Worm (Caenorhabditis elegans): ENCODE results near the gene ceh-79.
A peak's percentile ranks its signal among the peaks of the same experiment; 100 is the strongest.

Gene ceh-79

DNA sequence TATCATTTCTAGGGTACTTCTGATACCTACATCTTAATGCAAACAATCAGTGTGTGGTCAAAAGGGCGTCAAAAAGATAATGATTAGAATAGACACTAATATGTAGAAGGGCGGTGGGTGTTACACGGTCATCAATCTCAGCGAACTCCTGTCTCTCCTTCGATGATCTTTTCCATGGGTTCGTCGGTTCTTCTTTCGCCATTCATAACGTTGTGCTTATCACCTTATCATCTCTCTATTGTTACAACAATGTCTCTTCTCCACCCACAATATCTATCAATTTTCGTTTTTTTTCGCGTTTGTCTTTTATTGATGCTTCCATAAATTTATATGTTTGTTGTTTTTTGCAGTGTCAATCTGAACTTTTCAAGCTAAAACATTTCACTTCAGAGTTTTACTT is at the start of gene ceh-79:
Gene ceh-79, plus strand, starts transcription at position 391 of the 400 bp plus-strand sequence.
- TF ChIP-seq mxl-3 (GFP tag; optimal IDR thresholded peaks at IDR 0.05) (peak; percentile 1), hlh-30 (tag; optimal IDR thresholded peaks at IDR 0.05; ENCODE audit: insufficient read depth) (peak; percentile 28), dve-1 (tag; optimal IDR thresholded peaks at IDR 0.05; ENCODE audit: insufficient read depth) (peak; percentile 3), hlh-11 (tag; optimal IDR thresholded peaks at IDR 0.05) (peak; percentile 35), egl-43 (GFP tag; IDR thresholded peaks at IDR 0.05) (no peak), nhr-28 (tag; optimal IDR thresholded peaks at IDR 0.05) (peak; percentile 59), nhr-6 (tag; optimal IDR thresholded peaks at IDR 0.05) (no peak), pqm-1 (tag; optimal IDR thresholded peaks at IDR 0.05) (peak; percentile 36)

DNA sequence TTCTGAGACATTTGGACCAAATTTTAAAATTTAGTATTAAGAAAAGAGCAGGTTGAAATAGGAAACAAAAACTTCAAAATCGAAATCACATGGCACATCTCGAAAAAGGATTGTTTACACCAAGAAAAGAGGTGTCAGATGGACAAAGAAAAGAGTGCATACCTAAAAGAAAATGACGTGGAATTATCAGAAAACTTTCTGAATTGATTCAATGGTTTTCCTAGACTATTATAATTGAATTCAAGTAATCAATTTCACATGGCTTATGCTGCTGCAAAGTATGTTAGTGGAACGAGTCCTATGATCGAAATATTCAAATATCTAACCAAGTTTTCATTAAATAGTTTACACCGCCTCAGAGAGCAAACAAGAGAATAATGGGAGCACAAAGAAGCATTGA is 48.8 kb upstream of the ceh-79 start:
- TF ChIP-seq jun-1 (tag; optimal IDR thresholded peaks at IDR 0.05) (no peak), hlh-30 (tag; optimal IDR thresholded peaks at IDR 0.05; ENCODE audit: insufficient read depth) (no peak), ctbp-1 (GFP tag; IDR thresholded peaks at IDR 0.05) (no peak), hmg-1.1 (GFP tag; IDR thresholded peaks at IDR 0.05) (no peak), lin-15B (tag; optimal IDR thresholded peaks at IDR 0.05) (no peak), mxl-2 (GFP tag; conservative IDR thresholded peaks at IDR 0.05) (no peak), arid-1 (GFP tag; conservative IDR thresholded peaks at IDR 0.05) (no peak), ceh-20 (GFP tag; IDR thresholded peaks at IDR 0.05) (no peak), nhr-28 (tag; optimal IDR thresholded peaks at IDR 0.05) (no peak), pqm-1 (tag; optimal IDR thresholded peaks at IDR 0.05) (no peak), duxl-1 (tag; optimal IDR thresholded peaks at IDR 0.05; ENCODE audit: poor library complexity) (no peak), rbr-2 (tag; optimal IDR thresholded peaks at IDR 0.05) (no peak)

DNA sequence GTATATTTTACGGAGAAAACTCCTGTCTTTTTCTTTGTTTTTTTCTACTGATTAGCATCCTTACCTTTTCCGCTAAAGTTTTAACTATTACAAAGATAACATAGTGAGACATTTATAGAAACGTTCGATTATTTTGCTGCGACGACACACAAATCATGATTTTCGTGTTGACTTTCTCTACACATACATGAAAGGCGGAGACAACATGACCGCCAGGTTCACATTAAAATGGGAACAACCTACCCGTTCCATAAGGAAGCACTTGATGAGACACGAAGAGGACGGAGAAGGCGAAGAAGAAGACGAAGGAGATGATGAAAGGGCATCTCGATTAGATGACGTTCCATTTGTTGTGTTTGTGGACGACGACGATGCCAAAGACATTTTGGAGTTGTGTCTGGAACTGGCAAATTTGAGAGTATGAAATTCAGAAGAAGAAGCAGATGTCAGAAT is 42.7 kb upstream of the ceh-79 start, which contains the start of gene C34D1.4:
Gene C34D1.4, minus strand, starts transcription at position 403 of the 453 bp plus-strand sequence.
- TF ChIP-seq mes-2 (tag; optimal IDR thresholded peaks at IDR 0.05; ENCODE audit: poor library complexity, severe bottlenecking) (no peak), nhr-28 (tag; optimal IDR thresholded peaks at IDR 0.05) (peak; percentile 26)

DNA sequence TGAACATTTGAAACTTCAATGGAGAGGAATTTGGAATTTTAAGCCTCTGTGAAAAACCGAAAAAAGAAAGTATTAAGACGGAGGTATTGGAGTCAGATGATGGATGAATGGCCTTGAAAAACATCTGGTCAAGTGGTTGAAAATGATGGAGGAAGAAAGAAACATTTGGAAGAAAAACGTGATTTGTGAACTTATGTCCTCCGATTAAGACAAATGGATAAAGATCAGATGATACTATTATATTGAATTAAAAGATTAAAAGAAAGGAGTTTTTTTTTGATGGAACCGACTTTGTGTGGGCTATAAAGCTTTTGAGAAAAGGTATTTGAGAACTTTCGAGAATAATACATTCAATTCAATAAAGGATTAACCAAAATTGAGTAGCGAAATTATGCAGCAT is 42.1 kb upstream of the ceh-79 start:
- TF ChIP-seq tag-97 (GFP tag; IDR thresholded peaks at IDR 0.05) (no peak), dve-1 (tag; optimal IDR thresholded peaks at IDR 0.05; ENCODE audit: insufficient read depth) (peak; percentile 46), tra-1 (GFP tag; IDR thresholded peaks at IDR 0.05) (0 out of 2 replicates have a peak, but pooled peaks have one; percentile 50), nhr-28 (tag; optimal IDR thresholded peaks at IDR 0.05) (peak; percentile 50), daf-16 (GFP tag; optimal IDR thresholded peaks at IDR 0.05) (no peak), daf-16 (tag; optimal IDR thresholded peaks at IDR 0.05) (no peak), hlh-11 (tag; optimal IDR thresholded peaks at IDR 0.05) (peak; percentile 17), hlh-30 (tag; optimal IDR thresholded peaks at IDR 0.05; ENCODE audit: insufficient read depth) (peak; percentile 89), duxl-1 (tag; optimal IDR thresholded peaks at IDR 0.05; ENCODE audit: poor library complexity) (no peak), mep-1 (tag; optimal IDR thresholded peaks at IDR 0.05) (peak; percentile 32), dmd-6 (GFP tag; IDR thresholded peaks at IDR 0.05) (peak; percentile 28; the same call in 1 of the 2 replicates), set-16 (GFP tag; IDR thresholded peaks at IDR 0.05) (no peak), aha-1 (tag) (peak; percentile 98), unc-62 (GFP tag; optimal IDR thresholded peaks at IDR 0.05 in 1 of 2) (peak in 1 of 2 experiments; percentile 87), unc-62 (tag; optimal IDR thresholded peaks at IDR 0.05) (no peak), ceh-44 (GFP tag; IDR thresholded peaks at IDR 0.05) (no peak), lsy-2 (tag; optimal IDR thresholded peaks at IDR 0.05) (peak in 1 of 2 experiments; percentile 7), ceh-20 (GFP tag; IDR thresholded peaks at IDR 0.05) (peak; percentile 44; the same call in 1 of the 2 replicates), mes-2 (tag; optimal IDR thresholded peaks at IDR 0.05; ENCODE audit: poor library complexity, severe bottlenecking) (no peak), mdl-1 (tag; optimal IDR thresholded peaks at IDR 0.05) (peak in 1 of 2 experiments; percentile 4)

DNA sequence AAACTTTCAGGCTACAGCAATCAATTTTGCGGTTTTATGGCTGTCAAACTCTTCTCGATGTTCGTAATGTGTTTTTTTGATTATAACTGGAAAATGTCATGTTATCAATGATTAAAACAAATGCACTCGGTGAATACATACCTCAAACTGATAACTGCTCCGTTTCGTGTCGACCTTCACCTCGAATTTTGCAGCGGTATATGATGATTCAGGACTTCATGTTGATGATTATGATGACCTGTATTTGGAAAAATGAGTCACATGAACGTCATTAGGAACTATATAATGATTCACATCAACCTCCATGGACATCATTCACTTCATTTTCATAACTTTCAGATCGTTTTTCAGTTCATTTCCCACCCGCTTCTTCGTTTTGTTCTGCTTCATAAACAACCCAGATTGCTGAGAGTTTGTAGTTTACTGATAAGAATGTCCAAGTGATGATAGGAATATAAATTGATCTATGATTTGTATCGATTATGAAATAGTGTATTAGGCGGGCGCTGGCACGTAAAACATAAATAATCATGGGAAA is 38.8 kb upstream of the ceh-79 start:
- peak; percentile 71 for TF ChIP-seq php-3 (GFP tag; IDR thresholded peaks at IDR 0.05)
- no peak for TF ChIP-seq vab-7 (GFP tag; IDR thresholded peaks at IDR 0.05)
- TF ChIP-seq nhr-76 (tag; optimal IDR thresholded peaks at IDR 0.05): no peak
- TF ChIP-seq nhr-102 (tag; optimal IDR thresholded peaks at IDR 0.05): peak; percentile 23
- no peak for TF ChIP-seq F10B5.3 (tag; optimal IDR thresholded peaks at IDR 0.05)
- TF ChIP-seq lir-3 (tag; optimal IDR thresholded peaks at IDR 0.05): no peak
- TF ChIP-seq ceh-62 (tag; optimal IDR thresholded peaks at IDR 0.05): no peak
- no peak for TF ChIP-seq unc-130 (GFP tag; optimal IDR thresholded peaks at IDR 0.05)
- TF ChIP-seq nhr-48 (tag; optimal IDR thresholded peaks at IDR 0.05): peak; percentile 76
- peak; percentile 47 for TF ChIP-seq dve-1 (tag; optimal IDR thresholded peaks at IDR 0.05; ENCODE audit: insufficient read depth)
- 0 out of 2 replicates have a peak, but pooled peaks have one; percentile 25 for TF ChIP-seq zfp-3 (GFP tag; conservative IDR thresholded peaks at IDR 0.05)
- peak in 1 of 2 experiments; percentile 3 for TF ChIP-seq lsy-2 (tag; optimal IDR thresholded peaks at IDR 0.05)
- no peak for TF ChIP-seq daf-19 (GFP tag; conservative IDR thresholded peaks at IDR 0.05)
- peak; percentile 32 for TF ChIP-seq nhr-77 (tag; optimal IDR thresholded peaks at IDR 0.05)

Measured in whole organism, L4 larva.